Worm (Caenorhabditis elegans) whole organism, L2 larva: Measurements from ENCODE around the gene srt-27.

Experiments
- F13H6.1 ChIP-seq: sonication (generic microtip); optimal IDR thresholded peaks from 2 replicates; lab custom pipeline; 2016; ENCODE audit warnings: missing genetic modification characterization, missing compliant biosample characterization
- Y55F3AM.14 ChIP-seq: fragments of 200-800 bp; sonication (Bioruptor generic); optimal IDR thresholded peaks from 2 replicates; lab custom pipeline; 2018; ENCODE audit warnings: mild to moderate bottlenecking, missing genetic modification characterization, missing compliant biosample characterization
- alr-1 ChIP-seq: fragments of 150-350 bp; optimal IDR thresholded peaks from 2 replicates; lab custom pipeline; 2014; ENCODE audit warnings: missing biosample characterization, missing genetic modification characterization
- aly-2 ChIP-seq: fragments of 150-350 bp; optimal IDR thresholded peaks from 2 replicates; lab custom pipeline; 2014; ENCODE audit warnings: missing biosample characterization, missing genetic modification characterization
- ama-1 ChIP-seq: fragments of 150-350 bp; optimal IDR thresholded peaks from 2 replicates; lab custom pipeline; 2018; ENCODE audit warnings: inconsistent platforms
- blmp-1 ChIP-seq: sonication (generic microtip); optimal IDR thresholded peaks from 2 replicates; lab custom pipeline; 2017; ENCODE audit warnings: missing genetic modification characterization, mild to moderate bottlenecking, missing compliant biosample characterization, antibody characterized with exemption, moderate library complexity; ENCODE audit not compliant: insufficient read depth
- ceh-16 ChIP-seq: fragments of 150-350 bp; optimal IDR thresholded peaks from 2 replicates; lab custom pipeline; 2014; ENCODE audit warnings: missing biosample characterization, missing genetic modification characterization
- ceh-82 ChIP-seq: fragments of 150-350 bp; optimal IDR thresholded peaks from 2 replicates; lab custom pipeline; 2014; ENCODE audit warnings: missing biosample characterization, missing genetic modification characterization
- crh-2 ChIP-seq: sonication (generic microtip); optimal IDR thresholded peaks from 2 replicates; lab custom pipeline; 2017; ENCODE audit warnings: missing biosample characterization, missing genetic modification characterization
- elt-1 ChIP-seq: fragments of 150-350 bp; optimal IDR thresholded peaks from 2 replicates; lab custom pipeline; 2014; ENCODE audit warnings: missing biosample characterization, missing genetic modification characterization
- fos-1 ChIP-seq: fragments of 150-350 bp; optimal IDR thresholded peaks from 2 replicates; lab custom pipeline; 2014; ENCODE audit warnings: missing biosample characterization, missing genetic modification characterization
- gmeb-1 ChIP-seq: fragments of 150-350 bp; optimal IDR thresholded peaks from 2 replicates; lab custom pipeline; 2014; ENCODE audit warnings: missing biosample characterization, missing genetic modification characterization
- lin-11 ChIP-seq: fragments of 150-350 bp; sonication (generic microtip); optimal IDR thresholded peaks from 2 replicates; lab custom pipeline; 2014; ENCODE audit warnings: missing biosample characterization, missing genetic modification characterization, inconsistent platforms, mixed read lengths
- lin-13 ChIP-seq: fragments of 150-350 bp; optimal IDR thresholded peaks from 2 replicates; lab custom pipeline; 2014; ENCODE audit warnings: missing biosample characterization, missing genetic modification reagents, missing genetic modification characterization
- lsy-2 ChIP-seq, 2 experiments: fragments of 150-350 bp in 1 of 2; sonication (generic microtip) in 1 of 2; optimal IDR thresholded peaks; 2 replicates each; lab custom pipeline; 2014 to 2017; ENCODE audit warnings: missing biosample characterization in 2 of 2, missing genetic modification characterization in 2 of 2
- mab-5 ChIP-seq: fragments of 150-350 bp; optimal IDR thresholded peaks from 2 replicates; lab custom pipeline; 2014; ENCODE audit warnings: missing biosample characterization, missing genetic modification characterization
- mbf-1 ChIP-seq: sonication (generic microtip); optimal IDR thresholded peaks from 2 replicates; lab custom pipeline; 2017; ENCODE audit warnings: missing biosample characterization, missing genetic modification characterization
- mdl-1 ChIP-seq, 2 experiments: fragments of 150-350 bp in 1 of 2; sonication (generic microtip) in 1 of 2; optimal IDR thresholded peaks; 2 replicates each; lab custom pipeline; 2017; ENCODE audit warnings: missing biosample characterization in 2 of 2, missing genetic modification characterization in 2 of 2
- nhr-11 ChIP-seq: fragments of 150-350 bp; optimal IDR thresholded peaks from 2 replicates; lab custom pipeline; 2014; ENCODE audit warnings: missing biosample characterization, missing genetic modification characterization
- nhr-12 ChIP-seq: fragments of 150-350 bp; optimal IDR thresholded peaks from 2 replicates; lab custom pipeline; 2014; ENCODE audit warnings: missing biosample characterization, missing genetic modification characterization
- nhr-129 ChIP-seq: fragments of 150-350 bp; optimal IDR thresholded peaks from 2 replicates; lab custom pipeline; 2014; ENCODE audit warnings: missing biosample characterization, missing genetic modification characterization
- nhr-21 ChIP-seq: fragments of 150-350 bp; optimal IDR thresholded peaks from 2 replicates; lab custom pipeline; 2014; ENCODE audit warnings: missing biosample characterization, missing genetic modification characterization
- nhr-23 ChIP-seq: fragments of 150-350 bp; optimal IDR thresholded peaks from 2 replicates; lab custom pipeline; 2014; ENCODE audit warnings: missing biosample characterization, missing genetic modification reagents, missing genetic modification characterization
- nhr-6 ChIP-seq: fragments of 150-350 bp; optimal IDR thresholded peaks from 2 replicates; lab custom pipeline; 2014; ENCODE audit warnings: missing biosample characterization, missing genetic modification characterization
- nhr-77 ChIP-seq: fragments of 150-350 bp; optimal IDR thresholded peaks from 2 replicates; lab custom pipeline; 2014; ENCODE audit warnings: missing biosample characterization, missing genetic modification characterization
- peb-1 ChIP-seq: fragments of 150-350 bp; optimal IDR thresholded peaks from 2 replicates; lab custom pipeline; 2014; ENCODE audit warnings: missing biosample characterization, missing genetic modification characterization
- sem-4 ChIP-seq: fragments of 150-350 bp; optimal IDR thresholded peaks from 2 replicates; lab custom pipeline; 2014; ENCODE audit warnings: missing biosample characterization, missing genetic modification reagents, missing genetic modification characterization
- skn-1 ChIP-seq: sonication (generic microtip); optimal IDR thresholded peaks from 2 replicates; lab custom pipeline; 2017; ENCODE audit warnings: missing biosample characterization, missing genetic modification characterization
- sma-3 ChIP-seq: sonication (generic microtip); optimal IDR thresholded peaks from 2 replicates; lab custom pipeline; 2016; ENCODE audit warnings: missing genetic modification reagents, missing genetic modification characterization, missing compliant biosample characterization
- sma-9 ChIP-seq, 2 experiments: fragments of 150-350 bp in 1 of 2; sonication (generic microtip) in 1 of 2; optimal IDR thresholded peaks; 2 replicates each; lab custom pipeline; 2014 to 2016; ENCODE audit warnings: missing genetic modification characterization in 2 of 2, mild to moderate bottlenecking in 1 of 2, missing biosample characterization in 1 of 2, missing compliant biosample characterization in 1 of 2, missing genetic modification reagents in 1 of 2, moderate library complexity in 1 of 2
- snpc-4 ChIP-seq: fragments of 150-350 bp; optimal IDR thresholded peaks from 2 replicates; lab custom pipeline; 2014; ENCODE audit warnings: missing biosample characterization, missing genetic modification characterization
- unc-39 ChIP-seq: fragments of 150-350 bp; optimal IDR thresholded peaks from 2 replicates; lab custom pipeline; 2014; ENCODE audit warnings: missing biosample characterization, missing genetic modification characterization
- unc-55 ChIP-seq: fragments of 150-350 bp; sonication (generic microtip); optimal IDR thresholded peaks from 3 replicates; lab custom pipeline; 2014; ENCODE audit warnings: missing biosample characterization, missing genetic modification reagents, missing genetic modification characterization
- unc-62 ChIP-seq: fragments of 150-350 bp; optimal IDR thresholded peaks from 2 replicates; lab custom pipeline; 2014; ENCODE audit warnings: missing biosample characterization, missing genetic modification reagents, missing genetic modification characterization
- zag-1 ChIP-seq: fragments of 150-350 bp; optimal IDR thresholded peaks from 2 replicates; lab custom pipeline; 2014; ENCODE audit warnings: missing biosample characterization, missing genetic modification characterization
- ztf-1 ChIP-seq: fragments of 200-800 bp; sonication (Bioruptor generic); conservative IDR thresholded peaks from 2 replicates; pipeline ENCODE4 v1.3.6; 2022; ENCODE audit warnings: missing genetic modification characterization, missing compliant biosample characterization
- ztf-11 ChIP-seq: sonication (generic microtip); optimal IDR thresholded peaks from 2 replicates; lab custom pipeline; 2017; ENCODE audit warnings: missing biosample characterization, missing genetic modification characterization
- ztf-4 ChIP-seq: fragments of 150-350 bp; optimal IDR thresholded peaks from 2 replicates; lab custom pipeline; 2014; ENCODE audit warnings: missing biosample characterization, missing genetic modification characterization

Gene srt-27

ce11 chrV:2718688-2719185 lies 1.9 kb downstream of the srt-27 start, which contains the start of gene srt-29:
Gene srt-29, minus strand, starts transcription at chrV:2719135.
- TF ChIP-seq sma-3 (no peak), nhr-129 (no peak), lsy-2 (tag; optimal IDR thresholded peaks at IDR 0.05; lab: Kevin White, UChicago) (no peak)

- TF ChIP-seq alr-1 (tag; lab: Kevin White, UChicago): no peak
- no peak for TF ChIP-seq sem-4
- TF ChIP-seq unc-55 (GFP tag; lab: Kevin White, UChicago): no peak
- no peak for TF ChIP-seq blmp-1 (tag; lab: Kevin White, UChicago)
- no peak for TF ChIP-seq sma-3
- TF ChIP-seq nhr-129: no peak
- TF ChIP-seq ztf-1: no peak
- no peak for TF ChIP-seq peb-1 (tag; lab: Kevin White, UChicago)
- TF ChIP-seq mdl-1 (tag; optimal IDR thresholded peaks at IDR 0.05; lab: Kevin White, UChicago): no peak
- TF ChIP-seq mbf-1: no peak
- no peak for TF ChIP-seq fos-1 (tag; lab: Kevin White, UChicago)
Measured at ce11 chrV:2716933-2717332, 3.7 kb downstream of the srt-27 start.

- TF ChIP-seq nhr-23 (no peak), mab-5 (tag; lab: Kevin White, UChicago) (no peak), skn-1 (no peak), nhr-11 (tag; lab: Kevin White, UChicago) (no peak), ama-1 (lab: Kevin White, UChicago) (no peak), ztf-1 (no peak), nhr-21 (tag; lab: Kevin White, UChicago) (no peak), ceh-82 (tag; lab: Kevin White, UChicago) (no peak), ceh-16 (no peak), snpc-4 (tag; lab: Kevin White, UChicago) (no peak), nhr-77 (no peak), lin-11 (tag; lab: Kevin White, UChicago) (no peak), Y55F3AM.14 (GFP tag; lab: Kevin White, UChicago) (no peak), sem-4 (no peak), fos-1 (tag; lab: Kevin White, UChicago) (no peak), lsy-2 (tag; optimal IDR thresholded peaks at IDR 0.05; lab: Kevin White, UChicago) (no peak), nhr-12 (tag; lab: Kevin White, UChicago) (no peak), elt-1 (tag; lab: Kevin White, UChicago) (no peak), sma-9 (GFP tag; optimal IDR thresholded peaks at IDR 0.05; lab: Kevin White, UChicago) (no peak), sma-9 (tag; optimal IDR thresholded peaks at IDR 0.05; lab: Kevin White, UChicago) (no peak), unc-39 (no peak)
Measured at ce11 chrV:2713532-2713931, 7.1 kb downstream of the srt-27 start, which contains the start of gene srt-28. Gene srt-28, minus strand, starts transcription at chrV:2713632.

ce11 chrV:2711429-2711828 lies 9.2 kb downstream of the srt-27 start, which contains the start of gene C24B9.3:
Gene C24B9.3, minus strand, starts transcription at chrV:2711599.
- peak; percentile 69 for TF ChIP-seq fos-1 (tag; lab: Kevin White, UChicago)
- peak; percentile 39 for TF ChIP-seq sma-9 (GFP tag; optimal IDR thresholded peaks at IDR 0.05; lab: Kevin White, UChicago)
- no peak for TF ChIP-seq sma-9 (tag; optimal IDR thresholded peaks at IDR 0.05; lab: Kevin White, UChicago)
- peak; percentile 8 for TF ChIP-seq crh-2
- peak; percentile 5 for TF ChIP-seq gmeb-1
- TF ChIP-seq lin-13 (GFP tag; lab: Kevin White, UChicago): no peak
- no peak for TF ChIP-seq sem-4
- TF ChIP-seq ztf-4 (tag; lab: Kevin White, UChicago): no peak
- no peak for TF ChIP-seq ztf-11
- TF ChIP-seq, all 48 proteins: peak for 4

- no peak for TF ChIP-seq unc-62 (GFP tag; lab: Kevin White, UChicago)
- no peak for TF ChIP-seq zag-1 (tag; lab: Kevin White, UChicago)
- no peak for TF ChIP-seq lsy-2 (tag; optimal IDR thresholded peaks at IDR 0.05; lab: Kevin White, UChicago)
- no peak for TF ChIP-seq snpc-4 (tag; lab: Kevin White, UChicago)
- TF ChIP-seq aly-2 (tag; lab: Kevin White, UChicago): no peak
- TF ChIP-seq ztf-4 (tag; lab: Kevin White, UChicago): no peak
- no peak for TF ChIP-seq nhr-11 (tag; lab: Kevin White, UChicago)
- TF ChIP-seq F13H6.1 (tag; lab: Kevin White, UChicago): no peak
- no peak for TF ChIP-seq ama-1 (lab: Kevin White, UChicago)
- TF ChIP-seq unc-39: no peak
- TF ChIP-seq blmp-1 (tag; lab: Kevin White, UChicago): no peak
- TF ChIP-seq mab-5 (tag; lab: Kevin White, UChicago): no peak
- TF ChIP-seq nhr-6: no peak
- TF ChIP-seq, all 48 proteins: peak for 0
Measured at ce11 chrV:2710192-2710591, 10.5 kb downstream of the srt-27 start.
